Worm (Caenorhabditis elegans): ENCODE data around the gene C25E10.17.
A peak's percentile ranks its signal among the peaks of the same experiment; 100 is the strongest.

DNA sequence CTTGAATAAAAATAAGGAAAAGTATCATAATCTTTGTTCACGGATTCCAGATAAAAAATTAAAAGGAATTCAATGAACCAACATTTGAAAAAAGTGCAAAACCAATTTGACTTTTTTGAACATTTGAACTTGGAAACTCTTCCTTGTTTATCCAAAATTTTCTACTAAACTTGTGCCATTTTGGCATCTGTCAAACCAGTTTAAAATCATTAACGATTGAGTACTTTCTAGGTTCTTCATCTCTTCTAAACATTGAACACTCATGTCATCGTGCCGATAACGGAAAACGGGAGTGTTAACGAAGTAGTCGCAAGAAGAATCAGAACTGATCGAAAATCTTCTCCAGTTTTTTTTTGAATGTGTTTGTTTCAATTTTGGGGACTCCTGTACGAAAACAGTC lies 36.8 kb upstream of the C25E10.17 start:
- 0 out of 2 replicates have a peak, but pooled peaks have one; percentile 23 for TF ChIP-seq nhr-19 (GFP tag; conservative IDR thresholded peaks at IDR 0.05)
- TF ChIP-seq snpc-4 (tag; optimal IDR thresholded peaks at IDR 0.05): no peak
- TF ChIP-seq unc-86 (tag; optimal IDR thresholded peaks at IDR 0.05): no peak
- no peak for TF ChIP-seq nhr-28 (tag; optimal IDR thresholded peaks at IDR 0.05)
- peak; percentile 47 for TF ChIP-seq blmp-1 (tag; optimal IDR thresholded peaks at IDR 0.05)
- TF ChIP-seq egl-27 (tag; optimal IDR thresholded peaks at IDR 0.05): no peak
- TF ChIP-seq ztf-4 (tag; optimal IDR thresholded peaks at IDR 0.05): no peak
- TF ChIP-seq nhr-85 (tag): peak; percentile 80
- no peak for TF ChIP-seq efl-3 (GFP tag; optimal IDR thresholded peaks at IDR 0.05)
- no peak for TF ChIP-seq zip-4 (GFP tag; optimal IDR thresholded peaks at IDR 0.05)
- TF ChIP-seq nhr-237 (tag; optimal IDR thresholded peaks at IDR 0.05): no peak
- TF ChIP-seq hlh-4 (tag; optimal IDR thresholded peaks at IDR 0.05): no peak
- TF ChIP-seq ama-1 (optimal IDR thresholded peaks at IDR 0.05): no peak
